Fruit fly (Drosophila melanogaster) whole organism, embryonic: Measurements from ENCODE around the gene RabX6.
A peak's percentile ranks its signal among the peaks of the same experiment; 100 is the strongest.

ENCODE experiments used
- Bgb ChIP-seq: fragments of 200-800 bp; sonication (Bioruptor generic); IDR thresholded peaks from 2 replicates; pipeline ENCODE4 v1.3.6; 2022; ENCODE audit warnings: missing biosample characterization, missing genetic modification characterization; ENCODE audit not compliant: partially characterized antibody
- CG10267 ChIP-seq: fragments of 200-800 bp; sonication (Bioruptor generic); optimal IDR thresholded peaks from 2 replicates; lab custom pipeline; 2018; ENCODE audit warnings: missing biosample characterization, mild to moderate bottlenecking, missing genetic modification characterization, moderate library complexity
- CG12071 ChIP-seq: fragments of 200-800 bp; sonication (Bioruptor generic); optimal IDR thresholded peaks from 3 replicates; lab custom pipeline; 2018; ENCODE audit warnings: missing biosample characterization, mild to moderate bottlenecking, missing genetic modification characterization
- CG13287 ChIP-seq: fragments of 200-800 bp; sonication (Bioruptor generic); IDR thresholded peaks from 2 replicates; pipeline ENCODE4 v1.3.6; 2022; ENCODE audit warnings: missing biosample characterization, missing genetic modification characterization; ENCODE audit not compliant: partially characterized antibody
- CG13894 ChIP-seq: fragments of 200-800 bp; sonication (Bioruptor generic); optimal IDR thresholded peaks from 3 replicates; lab custom pipeline; 2018; ENCODE audit warnings: missing biosample characterization, mild to moderate bottlenecking, missing genetic modification characterization, moderate library complexity
- CG14710 ChIP-seq: fragments of 200-800 bp; sonication (Bioruptor generic); optimal IDR thresholded peaks from 3 replicates; lab custom pipeline; 2019; ENCODE audit warnings: missing biosample characterization, mild to moderate bottlenecking, missing genetic modification characterization, moderate library complexity
- CG15479 ChIP-seq: fragments of 200-800 bp; sonication (Bioruptor generic); optimal IDR thresholded peaks from 3 replicates; lab custom pipeline; 2019; ENCODE audit warnings: missing biosample characterization, mild to moderate bottlenecking, missing genetic modification characterization, moderate library complexity
- CG17328 ChIP-seq: fragments of 200-800 bp; sonication (Bioruptor generic); IDR thresholded peaks from 2 replicates; pipeline ENCODE4 v1.3.6; 2022; ENCODE audit warnings: missing biosample characterization, missing genetic modification characterization
- CG1792 ChIP-seq: fragments of 200-800 bp; sonication (Bioruptor generic); optimal IDR thresholded peaks from 2 replicates; lab custom pipeline; 2016; ENCODE audit warnings: missing biosample characterization, missing genetic modification characterization
- CG18262 ChIP-seq: fragments of 200-800 bp; optimal IDR thresholded peaks from 3 replicates; lab custom pipeline; 2019; ENCODE audit warnings: missing biosample characterization, mild to moderate bottlenecking, missing genetic modification characterization, moderate library complexity
- CG3163 ChIP-seq: fragments of 200-800 bp; sonication (Bioruptor generic); optimal IDR thresholded peaks from 3 replicates; lab custom pipeline; 2016; ENCODE audit warnings: missing biosample characterization, missing genetic modification characterization
- CG34376 ChIP-seq: fragments of 200-800 bp; sonication (Bioruptor generic); optimal IDR thresholded peaks from 2 replicates; lab custom pipeline; 2018; ENCODE audit warnings: missing biosample characterization, mild to moderate bottlenecking, missing genetic modification characterization
- CG5245 ChIP-seq: fragments of 200-800 bp; sonication (Bioruptor generic); optimal IDR thresholded peaks from 3 replicates; lab custom pipeline; 2016; ENCODE audit warnings: missing biosample characterization, missing genetic modification characterization
- CG7271 ChIP-seq: fragments of 200-800 bp; sonication (Bioruptor generic); optimal IDR thresholded peaks from 2 replicates; lab custom pipeline; 2018; ENCODE audit warnings: missing biosample characterization, mild to moderate bottlenecking, missing genetic modification characterization, moderate library complexity
- CG7963 ChIP-seq: fragments of 200-800 bp; sonication (Bioruptor generic); IDR thresholded peaks from 3 replicates; pipeline ENCODE4 v1.3.6; 2022; ENCODE audit warnings: missing biosample characterization, missing genetic modification characterization; ENCODE audit not compliant: partially characterized antibody
- CG8290 ChIP-seq, 3 experiments: fragments of 200-800 bp; sonication (Bioruptor generic); optimal IDR thresholded peaks; 2 replicates each; lab custom pipeline; 2016 to 2019; ENCODE audit warnings: missing biosample characterization in 3 of 3, missing genetic modification characterization in 3 of 3, mild to moderate bottlenecking in 2 of 3, moderate library complexity in 1 of 3
- CG8924 ChIP-seq: fragments of 200-800 bp; optimal IDR thresholded peaks from 3 replicates; lab custom pipeline; 2019; ENCODE audit warnings: missing biosample characterization, mild to moderate bottlenecking, missing genetic modification characterization, moderate library complexity
- CTCF ChIP-seq: fragments of 200-800 bp; sonication (Bioruptor generic); optimal IDR thresholded peaks from 2 replicates; lab custom pipeline; 2017; ENCODE audit warnings: missing biosample characterization, mild to moderate bottlenecking, missing genetic modification characterization, moderate library complexity
- CkIIα-i1 ChIP-seq: fragments of 200-800 bp; sonication (Bioruptor generic); IDR thresholded peaks from 2 replicates; pipeline ENCODE4 v1.3.6; 2022; ENCODE audit warnings: missing biosample characterization, missing genetic modification characterization
- CrebB ChIP-seq: fragments of 200-800 bp; sonication (Bioruptor generic); optimal IDR thresholded peaks from 3 replicates; lab custom pipeline; 2018; ENCODE audit warnings: missing biosample characterization, mild to moderate bottlenecking, missing genetic modification characterization
- Deaf1 ChIP-seq: fragments of 200-800 bp; optimal IDR thresholded peaks from 3 replicates; lab custom pipeline; 2019; ENCODE audit warnings: missing biosample characterization, mild to moderate bottlenecking, missing genetic modification characterization, moderate library complexity
- Drgx ChIP-seq: fragments of 200-800 bp; sonication (Bioruptor generic); IDR thresholded peaks from 2 replicates; pipeline ENCODE4 v1.3.6; 2022; ENCODE audit warnings: missing biosample characterization, missing genetic modification characterization
- GATAe ChIP-seq: fragments of 200-800 bp; sonication (Bioruptor generic); conservative IDR thresholded peaks from 2 replicates; pipeline ENCODE4 v1.3.6; 2022; ENCODE audit warnings: missing biosample characterization, missing genetic modification characterization
- H2.0 ChIP-seq: fragments of 200-800 bp; sonication (Bioruptor generic); IDR thresholded peaks from 2 replicates; pipeline ENCODE4 v1.3.6; 2022; ENCODE audit warnings: missing biosample characterization, missing genetic modification characterization
- HLH3B ChIP-seq: fragments of 200-800 bp; sonication (Bioruptor generic); IDR thresholded peaks from 2 replicates; pipeline ENCODE4 v1.3.6; 2022; ENCODE audit warnings: missing biosample characterization, missing genetic modification characterization
- Kr ChIP-seq: fragments of 200-800 bp; sonication (Bioruptor generic); optimal IDR thresholded peaks from 2 replicates; lab custom pipeline; 2017; ENCODE audit warnings: missing biosample characterization, mild to moderate bottlenecking, missing genetic modification characterization
- Med ChIP-seq: fragments of 200-800 bp; sonication (Bioruptor generic); peaks from one replicate; lab custom pipeline; 2016; ENCODE audit warnings: missing biosample characterization, missing genetic modification characterization, mild to moderate bottlenecking, inconsistent platforms, moderate library complexity
- Nf-YC ChIP-seq: fragments of 200-800 bp; optimal IDR thresholded peaks from 3 replicates; lab custom pipeline; 2019; ENCODE audit warnings: missing biosample characterization, mild to moderate bottlenecking, missing genetic modification characterization, moderate library complexity
- PHDP ChIP-seq: fragments of 200-800 bp; sonication (Bioruptor generic); optimal IDR thresholded peaks from 3 replicates; lab custom pipeline; 2018; ENCODE audit warnings: missing biosample characterization, mild to moderate bottlenecking, missing genetic modification characterization, moderate library complexity
- Scr ChIP-seq: fragments of 200-800 bp; sonication (Bioruptor generic); IDR thresholded peaks from 2 replicates; pipeline ENCODE4 v1.3.6; 2022; ENCODE audit warnings: missing biosample characterization, missing genetic modification characterization; ENCODE audit not compliant: partially characterized antibody
- Taf1 ChIP-seq: fragments of 200-800 bp; sonication (Bioruptor generic); IDR thresholded peaks from 2 replicates; pipeline ENCODE4 v1.3.6; 2022; ENCODE audit warnings: missing biosample characterization, missing genetic modification characterization
- ash1 ChIP-seq: fragments of 200-800 bp; sonication (Bioruptor generic); optimal IDR thresholded peaks from 2 replicates; lab custom pipeline; 2018; ENCODE audit warnings: missing biosample characterization, mild to moderate bottlenecking, missing genetic modification characterization
- croc ChIP-seq: fragments of 200-800 bp; sonication (Bioruptor generic); conservative IDR thresholded peaks from 3 replicates; pipeline ENCODE4 v1.3.6; 2022; ENCODE audit warnings: missing biosample characterization, missing genetic modification characterization
- dm ChIP-seq: fragments of 200-800 bp; sonication (Bioruptor generic); optimal IDR thresholded peaks from 3 replicates; lab custom pipeline; 2016; ENCODE audit warnings: missing biosample characterization, missing genetic modification characterization
- fd64A ChIP-seq: fragments of 200-800 bp; sonication (Bioruptor generic); optimal IDR thresholded peaks from 3 replicates; lab custom pipeline; 2018; ENCODE audit warnings: missing biosample characterization, mild to moderate bottlenecking, missing genetic modification characterization
- ftz-f1 ChIP-seq: fragments of 200-800 bp; sonication (Bioruptor generic); optimal IDR thresholded peaks from 2 replicates; lab custom pipeline; 2016; ENCODE audit warnings: missing biosample characterization, missing genetic modification characterization
- gcm ChIP-seq: fragments of 200-800 bp; sonication (Bioruptor generic); optimal IDR thresholded peaks from 2 replicates; lab custom pipeline; 2019; ENCODE audit warnings: missing biosample characterization, mild to moderate bottlenecking, missing genetic modification characterization, moderate library complexity
- gt ChIP-seq: fragments of 200-800 bp; sonication (Bioruptor generic); IDR thresholded peaks from 2 replicates; pipeline ENCODE4 v1.3.6; 2022; ENCODE audit warnings: missing biosample characterization, missing genetic modification characterization
- kni ChIP-seq: fragments of 200-800 bp; sonication (Bioruptor generic); optimal IDR thresholded peaks from 3 replicates; lab custom pipeline; 2017; ENCODE audit warnings: mild to moderate bottlenecking, missing biosample characterization, missing genetic modification reagents, missing genetic modification characterization
- lab ChIP-seq: fragments of 200-800 bp; sonication (Bioruptor generic); optimal IDR thresholded peaks from 3 replicates; lab custom pipeline; 2017; ENCODE audit warnings: missing biosample characterization, missing genetic modification characterization, mild to moderate bottlenecking, moderate library complexity, missing genetic modification reagents
- mam ChIP-seq: fragments of 200-800 bp; sonication (Bioruptor generic); optimal IDR thresholded peaks from 3 replicates; lab custom pipeline; 2016; ENCODE audit warnings: missing biosample characterization, missing genetic modification characterization
- mirr ChIP-seq: fragments of 200-800 bp; sonication (Bioruptor generic); optimal IDR thresholded peaks from 3 replicates; lab custom pipeline; 2018; ENCODE audit warnings: missing biosample characterization, mild to moderate bottlenecking, missing genetic modification characterization
- pfk ChIP-seq: fragments of 200-800 bp; sonication (Bioruptor generic); optimal IDR thresholded peaks from 2 replicates; lab custom pipeline; 2018; ENCODE audit warnings: missing biosample characterization, mild to moderate bottlenecking, missing genetic modification characterization, moderate library complexity
- prd ChIP-seq, 3 experiments: fragments of >200 bp in 2 of 3; fragments of 200-800 bp in 1 of 3; sonication (Bioruptor generic) in 1 of 3; optimal IDR thresholded peaks in 2 of 3; IDR thresholded peaks in 1 of 3; 2 replicates in 2 of 3; 3 replicates in 1 of 3; pipeline versions ENCODE4 v1.3.6 to Lab custom; 2017 to 2022; ENCODE audit warnings: missing biosample characterization in 1 of 3, missing genetic modification characterization in 1 of 3
- pzg ChIP-seq: fragments of 200-800 bp; sonication (Bioruptor generic); optimal IDR thresholded peaks from 3 replicates; lab custom pipeline; 2018; ENCODE audit warnings: missing biosample characterization, mild to moderate bottlenecking, missing genetic modification characterization, moderate library complexity
- sens ChIP-seq: fragments of 200-800 bp; sonication (Bioruptor generic); peaks from one replicate; lab custom pipeline; 2016; ENCODE audit warnings: missing biosample characterization, missing genetic modification characterization
- stwl ChIP-seq: fragments of 200-800 bp; sonication (Bioruptor generic); optimal IDR thresholded peaks from 3 replicates; lab custom pipeline; 2018; ENCODE audit warnings: missing biosample characterization, mild to moderate bottlenecking, missing genetic modification characterization, moderate library complexity
- tll ChIP-seq, 2 experiments: fragments of 200-800 bp in 1 of 2; fragments of >200 bp in 1 of 2; sonication (Bioruptor generic) in 1 of 2; optimal IDR thresholded peaks; 2 replicates each; lab custom pipeline; 2017 to 2019; ENCODE audit warnings: missing biosample characterization in 2 of 2, missing genetic modification characterization in 2 of 2, mild to moderate bottlenecking in 1 of 2, moderate library complexity in 1 of 2
- ttk ChIP-seq: fragments of 200-800 bp; sonication (Bioruptor generic); IDR thresholded peaks from 2 replicates; pipeline ENCODE4 v2.1.2; 2022; ENCODE audit warnings: missing biosample characterization, missing genetic modification characterization

Gene RabX6

dm6 chr3L:685441-685804 is 4.9 kb upstream of the RabX6 start, which contains the start of gene ebd1 (continued):
- TF ChIP-seq Drgx (GFP tag; lab: Robert Waterston, UW) (0 out of 2 replicates have a peak, but pooled peaks have one; percentile 22), CG1792 (GFP tag; lab: Kevin White, UChicago) (no peak), CG5245 (GFP tag; lab: Kevin White, UChicago) (no peak), lab (GFP tag; lab: Kevin White, UChicago) (peak; percentile 44), ftz-f1 (GFP tag; lab: Kevin White, UChicago) (peak; percentile 43), Taf1 (no peak), Scr (no peak), Med (GFP tag; lab: Kevin White, UChicago) (peak; percentile 76), CTCF (GFP tag; lab: Kevin White, UChicago) (peak; percentile 33), tll (GFP tag; optimal IDR thresholded peaks at IDR 0.05; lab: Kevin White, UChicago) (peak in 1 of 2 experiments; percentile 20), Deaf1 (tag; lab: Kevin White, UChicago) (peak; percentile 58), pfk (peak; percentile 32), CkIIα-i1 (GFP tag; lab: Robert Waterston, UW) (no peak), dm (GFP tag; lab: Kevin White, UChicago) (peak; percentile 79), Kr (GFP tag; lab: Kevin White, UChicago) (peak; percentile 35), kni (GFP tag; lab: Kevin White, UChicago) (peak; percentile 92), CG17328 (GFP tag; lab: Robert Waterston, UW) (0 out of 2 replicates have a peak, but pooled peaks have one; percentile 5), Bgb (GFP tag; lab: Robert Waterston, UW) (no peak), gt (GFP tag; lab: Robert Waterston, UW) (no peak), ash1 (GFP tag; lab: Kevin White, UChicago) (no peak), gcm (GFP tag; lab: Kevin White, UChicago) (peak; percentile 6), CG13894 (tag; lab: Kevin White, UChicago) (peak; percentile 17), CG7271 (tag; lab: Kevin White, UChicago) (no peak), H2.0 (GFP tag; lab: Robert Waterston, UW) (no peak), CG12071 (peak; percentile 2), mam (no peak), CG13287 (GFP tag; lab: Robert Waterston, UW) (0 out of 2 replicates have a peak, but pooled peaks have one; percentile 34), HLH3B (GFP tag; lab: Robert Waterston, UW) (peak; percentile 7; the same call in 1 of the 2 replicates), fd64A (GFP tag; lab: Kevin White, UChicago) (peak; percentile 19), GATAe (GFP tag; lab: Robert Waterston, UW) (0 out of 2 replicates have a peak, but pooled peaks have one; percentile 7), croc (GFP tag; lab: Robert Waterston, UW) (no peak), sens (GFP tag; lab: Kevin White, UChicago) (peak; percentile 34), CG15479 (GFP tag; lab: Kevin White, UChicago) (peak; percentile 95), CrebB (tag; lab: Kevin White, UChicago) (peak; percentile 31), ttk (peak; percentile 46; the same call in 1 of the 2 replicates), CG3163 (GFP tag; lab: Kevin White, UChicago) (peak; percentile 45), CG10267 (tag; lab: Kevin White, UChicago) (peak; percentile 27), mirr (GFP tag; lab: Kevin White, UChicago) (peak; percentile 6), CG18262 (tag; lab: Kevin White, UChicago) (no peak), stwl (peak; percentile 71), CG8290 (GFP tag; optimal IDR thresholded peaks at IDR 0.05; lab: Kevin White, UChicago) (peak; percentile 47), CG8290 (tag; optimal IDR thresholded peaks at IDR 0.05; lab: Kevin White, UChicago) (peak; percentile 24 to 61), pzg (GFP tag; lab: Kevin White, UChicago) (peak; percentile 24), PHDP (tag; lab: Kevin White, UChicago) (peak; percentile 27), prd (optimal IDR thresholded peaks at IDR 0.05; lab: Kevin White, UChicago) (no peak), prd (GFP tag; IDR thresholded peaks at IDR 0.05; lab: Robert Waterston, UW) (no peak), CG34376 (GFP tag; lab: Kevin White, UChicago) (peak; percentile 2), CG14710 (tag; lab: Kevin White, UChicago) (peak; percentile 1), CG7963 (GFP tag; lab: Robert Waterston, UW) (0 out of 3 replicates have a peak, but pooled peaks have one; percentile 29), CG8924 (tag; lab: Kevin White, UChicago) (peak; percentile 43), Nf-YC (peak; percentile 20)
